Worm (Caenorhabditis elegans) whole organism, late embryonic: ENCODE data around the gene D1005.4.

Experiments used
- ceh-2 ChIP-seq: sonication (generic microtip); optimal IDR thresholded peaks from 2 replicates; lab custom pipeline; 2016; ENCODE audit warnings: missing genotype, missing genetic modification characterization, missing compliant biosample characterization
- hlh-8 ChIP-seq: sonication (generic microtip); optimal IDR thresholded peaks from 2 replicates; lab custom pipeline; 2016; ENCODE audit warnings: missing genotype, missing genetic modification characterization, missing compliant biosample characterization
- nfya-1 ChIP-seq: sonication (generic microtip); optimal IDR thresholded peaks from 2 replicates; lab custom pipeline; 2017; ENCODE audit warnings: missing genetic modification characterization, mild to moderate bottlenecking, missing compliant biosample characterization, antibody characterized with exemption, moderate library complexity
- pat-9 ChIP-seq: fragments of 200-800 bp; sonication (Bioruptor generic); optimal IDR thresholded peaks from 2 replicates; lab custom pipeline; 2018; ENCODE audit warnings: mild to moderate bottlenecking, missing genetic modification characterization, moderate library complexity, missing compliant biosample characterization
- pha-2 ChIP-seq: sonication (generic microtip); optimal IDR thresholded peaks from 2 replicates; lab custom pipeline; 2017; ENCODE audit warnings: mild to moderate bottlenecking, missing genetic modification characterization, missing compliant biosample characterization
- pros-1 ChIP-seq: fragments of 150-350 bp; optimal IDR thresholded peaks from 2 replicates; lab custom pipeline; 2014; ENCODE audit warnings: missing biosample characterization, missing genetic modification reagents, missing genetic modification characterization
- sdc-2 ChIP-seq: sonication (generic microtip); optimal IDR thresholded peaks from 2 replicates; lab custom pipeline; 2016; ENCODE audit warnings: missing genotype, missing genetic modification characterization, missing compliant biosample characterization
- unc-42 ChIP-seq: sonication (generic microtip); optimal IDR thresholded peaks from 2 replicates; lab custom pipeline; 2016; ENCODE audit warnings: missing genotype, missing genetic modification characterization, missing compliant biosample characterization

The D1005.4 gene

ce11 chrX:1438925-1439324 lies 46.7 kb downstream of the D1005.4 start:
- TF ChIP-seq sdc-2 (tag; lab: Kevin White, UChicago): peak; percentile 96
- TF ChIP-seq pha-2 (tag; lab: Kevin White, UChicago): no peak
- TF ChIP-seq hlh-8 (tag; lab: Kevin White, UChicago): no peak
- TF ChIP-seq nfya-1: peak; percentile 5
- TF ChIP-seq pat-9: no peak
- TF ChIP-seq ceh-2 (tag; lab: Kevin White, UChicago): no peak

- TF ChIP-seq pros-1 (no peak), sdc-2 (tag; lab: Kevin White, UChicago) (peak; percentile 97), unc-42 (tag; lab: Kevin White, UChicago) (peak; percentile 8), nfya-1 (peak; percentile 27)
Observed at ce11 chrX:1437097-1437496, 48.5 kb downstream of the D1005.4 start.
